Worm (Caenorhabditis elegans): ENCODE data around the gene C39D10.5.
A peak's percentile ranks its signal among the peaks of the same experiment; 100 is the strongest.

Gene C39D10.5

ce11 chrX:7892296-7892695, at the start of gene C39D10.5:
C39D10.5 (minus strand) TSS chrX:7892396.
- TF ChIP-seq dao-5 (tag; optimal IDR thresholded peaks at IDR 0.05) (no peak), him-1 (tag; optimal IDR thresholded peaks at IDR 0.05) (no peak), W03F9.2 (tag; optimal IDR thresholded peaks at IDR 0.05) (no peak)

ce11 chrX:7932453-7932852, 40.3 kb upstream of the C39D10.5 start:
- TF ChIP-seq dao-5 (tag; optimal IDR thresholded peaks at IDR 0.05) (no peak), W03F9.2 (tag; optimal IDR thresholded peaks at IDR 0.05) (no peak), him-1 (tag; optimal IDR thresholded peaks at IDR 0.05) (no peak)

ce11 chrX:7930450-7930849, 38.3 kb upstream of the C39D10.5 start, which contains the start of gene zig-3:
zig-3 (plus strand) TSS chrX:7930750.
- TF ChIP-seq him-1 (tag; optimal IDR thresholded peaks at IDR 0.05) (no peak), W03F9.2 (tag; optimal IDR thresholded peaks at IDR 0.05) (no peak), dao-5 (tag; optimal IDR thresholded peaks at IDR 0.05) (no peak)

- TF ChIP-seq dao-5 (tag; optimal IDR thresholded peaks at IDR 0.05) (no peak), him-1 (tag; optimal IDR thresholded peaks at IDR 0.05) (no peak), W03F9.2 (tag; optimal IDR thresholded peaks at IDR 0.05) (no peak)
These were observed 32.9 kb upstream of the C39D10.5 start, which contains the start of gene zig-4 for ce11 chrX:7925134-7925533. zig-4 (plus strand) TSS chrX:7925434.

ce11 chrX:7921130-7921529, 28.9 kb upstream of the C39D10.5 start:
- no peak for TF ChIP-seq W03F9.2 (tag; optimal IDR thresholded peaks at IDR 0.05)
- no peak for TF ChIP-seq him-1 (tag; optimal IDR thresholded peaks at IDR 0.05)
- no peak for TF ChIP-seq dao-5 (tag; optimal IDR thresholded peaks at IDR 0.05)

- TF ChIP-seq him-1 (tag; optimal IDR thresholded peaks at IDR 0.05) (no peak), W03F9.2 (tag; optimal IDR thresholded peaks at IDR 0.05) (no peak), dao-5 (tag; optimal IDR thresholded peaks at IDR 0.05) (no peak)
These were observed 23.9 kb upstream of the C39D10.5 start for ce11 chrX:7916076-7916475.

ce11 chrX:7915616-7916015, 23.4 kb upstream of the C39D10.5 start:
- TF ChIP-seq him-1 (tag; optimal IDR thresholded peaks at IDR 0.05) (no peak), W03F9.2 (tag; optimal IDR thresholded peaks at IDR 0.05) (no peak), dao-5 (tag; optimal IDR thresholded peaks at IDR 0.05) (no peak)

- TF ChIP-seq W03F9.2 (tag; optimal IDR thresholded peaks at IDR 0.05) (no peak), him-1 (tag; optimal IDR thresholded peaks at IDR 0.05) (no peak), dao-5 (tag; optimal IDR thresholded peaks at IDR 0.05) (no peak)
These were observed 21.6 kb upstream of the C39D10.5 start, which contains the start of gene C39D10.7 for ce11 chrX:7913830-7914229. C39D10.7 (minus strand) TSS chrX:7913930.

ce11 chrX:7906430-7907014, 14.3 kb upstream of the C39D10.5 start, which contains the start of gene C39D10.1:
C39D10.1 (plus strand) TSS chrX:7906964.
- TF ChIP-seq W03F9.2 (tag; optimal IDR thresholded peaks at IDR 0.05), result peak; percentile 4
- no peak for TF ChIP-seq dao-5 (tag; optimal IDR thresholded peaks at IDR 0.05)
- TF ChIP-seq him-1 (tag; optimal IDR thresholded peaks at IDR 0.05), result no peak

- no peak for TF ChIP-seq W03F9.2 (tag; optimal IDR thresholded peaks at IDR 0.05)
- TF ChIP-seq dao-5 (tag; optimal IDR thresholded peaks at IDR 0.05), result no peak
- no peak for TF ChIP-seq him-1 (tag; optimal IDR thresholded peaks at IDR 0.05)
These were observed 10.8 kb upstream of the C39D10.5 start, which contains the start of gene C39D10.11 for ce11 chrX:7902976-7903375. C39D10.11 (plus strand) TSS chrX:7903276.

ce11 chrX:7901840-7902239, 9.6 kb upstream of the C39D10.5 start:
- TF ChIP-seq him-1 (tag; optimal IDR thresholded peaks at IDR 0.05), result no peak
- TF ChIP-seq W03F9.2 (tag; optimal IDR thresholded peaks at IDR 0.05), result no peak
- no peak for TF ChIP-seq dao-5 (tag; optimal IDR thresholded peaks at IDR 0.05)

ce11 chrX:7900180-7900579, 8.0 kb upstream of the C39D10.5 start:
- TF ChIP-seq him-1 (tag; optimal IDR thresholded peaks at IDR 0.05) (no peak), dao-5 (tag; optimal IDR thresholded peaks at IDR 0.05) (no peak), W03F9.2 (tag; optimal IDR thresholded peaks at IDR 0.05) (no peak)

ce11 chrX:7898131-7898530, 5.9 kb upstream of the C39D10.5 start:
- TF ChIP-seq dao-5 (tag; optimal IDR thresholded peaks at IDR 0.05) (no peak), him-1 (tag; optimal IDR thresholded peaks at IDR 0.05) (no peak), W03F9.2 (tag; optimal IDR thresholded peaks at IDR 0.05) (peak; percentile 5)

- TF ChIP-seq dao-5 (tag; optimal IDR thresholded peaks at IDR 0.05) (no peak), him-1 (tag; optimal IDR thresholded peaks at IDR 0.05) (no peak), W03F9.2 (tag; optimal IDR thresholded peaks at IDR 0.05) (no peak)
These were observed 5.5 kb upstream of the C39D10.5 start, which contains the start of gene latd-1 for ce11 chrX:7897690-7898089. latd-1 (minus strand) TSS chrX:7897790.

- TF ChIP-seq W03F9.2 (tag; optimal IDR thresholded peaks at IDR 0.05), result no peak
- no peak for TF ChIP-seq him-1 (tag; optimal IDR thresholded peaks at IDR 0.05)
- TF ChIP-seq dao-5 (tag; optimal IDR thresholded peaks at IDR 0.05), result no peak
These were observed 3.3 kb downstream of the C39D10.5 start, which contains the start of gene C39D10.2 for ce11 chrX:7888915-7889314. C39D10.2 (plus strand) TSS chrX:7889215.
